Fruit fly (Drosophila melanogaster) whole organism, wandering third instar larva: Measurements from ENCODE around the gene ben.

ENCODE experiments used
- CG9705 ChIP-seq: fragments of 200-800 bp; sonication (Bioruptor generic); optimal IDR thresholded peaks from 2 replicates; lab custom pipeline; 2018; ENCODE audit warnings: missing biosample characterization, mild to moderate bottlenecking, missing genetic modification characterization
- CrebA ChIP-seq: fragments of 200-800 bp; sonication (Bioruptor generic); optimal IDR thresholded peaks from 2 replicates; lab custom pipeline; 2016; ENCODE audit warnings: missing biosample characterization, mild to moderate bottlenecking, missing genetic modification characterization, borderline replicate concordance
- Dif ChIP-seq: fragments of 200-275, 200-300 bp; sonication (Bioruptor generic); optimal IDR thresholded peaks from 2 replicates; lab custom pipeline; 2018; ENCODE audit warnings: missing biosample characterization, missing genetic modification characterization; ENCODE audit not compliant: partially characterized antibody
- GATAd ChIP-seq: sonication (Bioruptor generic); optimal IDR thresholded peaks from 2 replicates; lab custom pipeline; 2016; ENCODE audit warnings: missing biosample characterization, missing genetic modification characterization
- Hnf4 ChIP-seq: fragments of 200-800 bp; sonication (Bioruptor generic); optimal IDR thresholded peaks from 2 replicates; lab custom pipeline; 2016; ENCODE audit warnings: missing biosample characterization, mild to moderate bottlenecking, missing genetic modification characterization
- Sp1 ChIP-seq: fragments of 200-800 bp; sonication (Bioruptor generic); optimal IDR thresholded peaks from 3 replicates; lab custom pipeline; 2019; ENCODE audit warnings: missing biosample characterization, mild to moderate bottlenecking, missing genetic modification characterization, moderate library complexity
- dl ChIP-seq, 2 experiments: fragments of 175-275, 200-275 bp in 1 of 2; fragments of 200-275 bp in 1 of 2; sonication (Bioruptor generic); optimal IDR thresholded peaks; lab custom pipeline; 2018; ENCODE audit warnings: mild to moderate bottlenecking in 2 of 2, missing biosample characterization in 2 of 2, missing genetic modification characterization in 2 of 2, moderate library complexity in 2 of 2; ENCODE audit not compliant: partially characterized antibody in 2 of 2, insufficient read depth in 1 of 2
- dmrt93B ChIP-seq: fragments of 200-800 bp; sonication (Bioruptor generic); optimal IDR thresholded peaks from 2 replicates; lab custom pipeline; 2018; ENCODE audit warnings: missing biosample characterization, mild to moderate bottlenecking, missing genetic modification characterization
- fru ChIP-seq: fragments of 200-800 bp; sonication (Bioruptor generic); optimal IDR thresholded peaks from 3 replicates; lab custom pipeline; 2016; ENCODE audit warnings: missing biosample characterization, mild to moderate bottlenecking, missing genetic modification characterization
- lola ChIP-seq: fragments of >200 bp; optimal IDR thresholded peaks from 2 replicates; lab custom pipeline; 2017; ENCODE audit warnings: missing biosample characterization, missing genetic modification characterization
- psq ChIP-seq: fragments of 200-800 bp; sonication (Bioruptor generic); optimal IDR thresholded peaks from 3 replicates; lab custom pipeline; 2017; ENCODE audit warnings: missing biosample characterization, mild to moderate bottlenecking, missing genetic modification characterization, moderate library complexity

The ben gene

DNA sequence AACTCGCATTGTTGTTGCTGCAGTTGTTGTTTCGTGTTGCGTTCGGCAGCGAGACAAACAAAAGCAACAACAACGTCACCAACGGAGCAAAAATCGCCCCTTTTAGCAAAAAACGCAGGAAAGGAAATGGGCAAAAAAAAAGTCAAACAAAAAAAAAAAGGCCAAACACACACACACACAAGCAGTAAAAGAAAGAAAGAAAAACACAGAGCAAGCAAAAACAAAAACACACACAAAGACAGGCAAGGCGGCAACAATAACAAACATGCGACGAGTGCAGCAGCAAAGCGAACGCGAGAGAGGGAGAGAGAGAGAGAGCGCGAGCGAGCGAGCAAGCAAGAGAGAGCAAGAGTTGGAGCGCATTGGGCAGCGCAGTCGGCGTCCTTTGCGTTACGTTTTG, 41.9 kb downstream of the ben start:
- TF ChIP-seq Sp1 = peak; percentile 76
- TF ChIP-seq dmrt93B = peak; percentile 18
- TF ChIP-seq GATAd (GFP tag; lab: Kevin White, UChicago) = no peak
- TF ChIP-seq CrebA (GFP tag; lab: Kevin White, UChicago) = peak; percentile 49
- TF ChIP-seq lola = no peak
- peak; percentile 15 for TF ChIP-seq fru (GFP tag; lab: Kevin White, UChicago)
- no peak for TF ChIP-seq Hnf4
- peak; percentile 81 for TF ChIP-seq psq (GFP tag; lab: Kevin White, UChicago)
- TF ChIP-seq Dif (GFP tag; lab: Kevin White, UChicago) = peak; percentile 62
- TF ChIP-seq CG9705 = peak; percentile 0
- TF ChIP-seq dl (GFP tag; optimal IDR thresholded peaks at IDR 0.05; lab: Kevin White, UChicago; ENCODE audit: insufficient read depth in 1 of 2, partially characterized antibody in 2 of 2) = peak in 1 of 2 experiments; percentile 19
